Worm (Caenorhabditis elegans): ENCODE results near the gene Y9C2UA.1.

Gene Y9C2UA.1

ce11 chrII:9102623-9103022 is 36.8 kb upstream of the Y9C2UA.1 start:
- TF ChIP-seq tbx-37 (GFP tag; conservative IDR thresholded peaks at IDR 0.05) (0 out of 2 replicates have a peak, but pooled peaks have one; percentile 31), pes-1 (GFP tag; IDR thresholded peaks at IDR 0.05) (peak; percentile 76), scrt-1 (GFP tag; IDR thresholded peaks at IDR 0.05) (peak; percentile 79), sea-1 (GFP tag; conservative IDR thresholded peaks at IDR 0.05) (peak; percentile 66), tbx-11 (GFP tag; IDR thresholded peaks at IDR 0.05) (peak; percentile 71), flt-1 (GFP tag; IDR thresholded peaks at IDR 0.05) (peak; percentile 66)

- TF ChIP-seq tra-4 (tag; optimal IDR thresholded peaks at IDR 0.05): no peak
- TF ChIP-seq ceh-36 (tag; optimal IDR thresholded peaks at IDR 0.05): no peak
- TF ChIP-seq pes-1 (GFP tag; IDR thresholded peaks at IDR 0.05): no peak
- TF ChIP-seq tbx-11 (GFP tag; IDR thresholded peaks at IDR 0.05): no peak
- TF ChIP-seq ceh-13 (GFP tag; optimal IDR thresholded peaks at IDR 0.05): no peak
- TF ChIP-seq ama-1 (optimal IDR thresholded peaks at IDR 0.05): no peak
- no peak for TF ChIP-seq aly-1 (tag; optimal IDR thresholded peaks at IDR 0.05)
- TF ChIP-seq hmbx-1 (tag; optimal IDR thresholded peaks at IDR 0.05): no peak
These were observed 32.2 kb upstream of the Y9C2UA.1 start, which contains the start of gene dyrb-1 for ce11 chrII:9107095-9107769. Gene dyrb-1 (minus strand): TSS chrII:9107145.

DNA sequence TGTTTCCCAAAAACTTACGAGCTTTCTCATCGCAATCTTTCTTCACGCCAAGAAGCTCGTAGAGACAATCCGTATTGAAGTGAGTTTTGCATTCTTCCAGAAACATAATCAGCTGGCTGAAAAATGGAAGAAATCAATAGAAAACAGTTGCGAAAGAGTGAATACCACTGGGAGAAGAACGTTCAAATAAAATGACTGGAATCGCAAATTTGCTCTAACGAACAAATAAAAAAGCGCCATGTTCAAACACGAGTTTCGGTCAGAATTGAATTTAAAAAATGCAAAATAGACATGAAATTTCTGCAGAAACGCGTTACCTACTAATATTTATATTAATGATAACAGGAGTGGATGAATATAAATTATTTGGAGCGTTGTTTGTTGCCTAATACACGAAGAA is 31.0 kb upstream of the Y9C2UA.1 start, which contains the start of gene dnj-23:
Gene dnj-23, minus strand, starts transcription at position 158 of the 400 bp plus-strand sequence.
- TF ChIP-seq hmbx-1 (tag; optimal IDR thresholded peaks at IDR 0.05): no peak
- no peak for TF ChIP-seq hnd-1 (tag; optimal IDR thresholded peaks at IDR 0.05)
- TF ChIP-seq scrt-1 (GFP tag; IDR thresholded peaks at IDR 0.05): no peak
- TF ChIP-seq tra-4 (tag; optimal IDR thresholded peaks at IDR 0.05): no peak
- TF ChIP-seq B0310.2 (tag; optimal IDR thresholded peaks at IDR 0.05): no peak
- no peak for TF ChIP-seq aly-1 (tag; optimal IDR thresholded peaks at IDR 0.05)
- no peak for TF ChIP-seq ets-7 (tag; optimal IDR thresholded peaks at IDR 0.05)

- TF ChIP-seq F13C5.2 (tag; optimal IDR thresholded peaks at IDR 0.05): no peak
These were observed 30.4 kb upstream of the Y9C2UA.1 start, which contains the start of gene T24H10.4 for ce11 chrII:9108905-9109551. Gene T24H10.4 (plus strand): TSS chrII:9109534.

DNA sequence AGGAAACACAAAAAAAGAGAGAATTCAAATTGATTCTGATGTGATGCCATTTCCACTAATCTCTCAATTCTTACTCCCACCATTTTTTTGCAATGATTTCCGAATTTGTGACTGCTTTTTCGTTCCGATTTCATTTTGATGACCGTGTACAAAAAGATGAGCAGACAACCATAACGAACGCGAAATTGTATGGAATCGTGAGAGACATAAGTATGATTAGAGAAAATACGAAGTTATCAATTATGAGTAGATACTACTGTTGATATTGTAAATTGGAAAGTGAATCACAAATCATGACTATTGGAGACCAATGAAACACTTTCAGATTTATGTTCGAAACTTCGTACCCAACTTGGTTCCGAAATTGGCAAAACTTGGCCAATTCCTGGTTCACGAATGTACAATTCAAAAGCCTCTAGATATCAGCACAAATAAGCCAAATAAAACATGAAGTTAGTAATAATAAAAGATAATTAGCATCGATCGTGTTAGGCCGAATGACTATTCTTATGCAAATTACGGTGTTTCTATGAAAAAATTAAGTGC is 27.9 kb upstream of the Y9C2UA.1 start:
- TF ChIP-seq ets-7 (tag; optimal IDR thresholded peaks at IDR 0.05) (no peak), F13C5.2 (tag; optimal IDR thresholded peaks at IDR 0.05) (no peak), ceh-36 (tag; optimal IDR thresholded peaks at IDR 0.05) (no peak), ama-1 (optimal IDR thresholded peaks at IDR 0.05) (no peak), hmg-4 (GFP tag; optimal IDR thresholded peaks at IDR 0.05) (no peak), flt-1 (GFP tag; IDR thresholded peaks at IDR 0.05) (no peak), tbx-37 (GFP tag; conservative IDR thresholded peaks at IDR 0.05) (no peak), pes-1 (GFP tag; IDR thresholded peaks at IDR 0.05) (no peak), B0310.2 (tag; optimal IDR thresholded peaks at IDR 0.05) (no peak)

DNA sequence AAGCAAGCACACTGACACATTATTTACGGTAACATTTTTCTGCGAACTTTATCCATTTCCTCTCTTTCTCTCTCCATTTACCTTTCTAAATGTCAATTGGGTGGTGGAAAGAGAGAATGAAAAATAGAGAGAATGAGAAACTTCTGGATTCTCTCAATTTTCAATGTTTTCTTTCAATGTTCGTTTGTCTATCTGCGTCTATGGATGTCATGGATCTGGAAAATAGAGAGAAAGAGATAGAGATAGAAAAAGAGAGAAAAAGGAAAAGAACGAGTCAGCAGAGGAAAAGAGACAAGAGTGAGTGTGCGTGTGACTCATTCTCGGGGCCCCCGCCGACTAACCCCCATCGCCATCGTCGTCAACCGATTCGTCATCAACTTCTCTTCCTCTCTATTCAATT is 26.6 kb upstream of the Y9C2UA.1 start, which contains the start of gene jun-1:
Gene jun-1, plus strand, starts transcription at position 307 of the 400 bp plus-strand sequence.
- TF ChIP-seq scrt-1 (GFP tag; IDR thresholded peaks at IDR 0.05) (0 out of 2 replicates have a peak, but pooled peaks have one; percentile 6), hmg-4 (GFP tag; optimal IDR thresholded peaks at IDR 0.05) (peak; percentile 26), F13C5.2 (tag; optimal IDR thresholded peaks at IDR 0.05) (no peak)

- TF ChIP-seq flt-1 (GFP tag; IDR thresholded peaks at IDR 0.05) (no peak), hnd-1 (tag; optimal IDR thresholded peaks at IDR 0.05) (no peak), ets-7 (tag; optimal IDR thresholded peaks at IDR 0.05) (no peak), tbx-11 (GFP tag; IDR thresholded peaks at IDR 0.05) (no peak), pes-1 (GFP tag; IDR thresholded peaks at IDR 0.05) (no peak), ama-1 (optimal IDR thresholded peaks at IDR 0.05) (no peak), ceh-36 (tag; optimal IDR thresholded peaks at IDR 0.05) (no peak), ceh-13 (GFP tag; optimal IDR thresholded peaks at IDR 0.05) (no peak), F13C5.2 (tag; optimal IDR thresholded peaks at IDR 0.05) (no peak), sea-1 (GFP tag; conservative IDR thresholded peaks at IDR 0.05) (no peak), tra-4 (tag; optimal IDR thresholded peaks at IDR 0.05) (no peak)
These were observed 25.7 kb upstream of the Y9C2UA.1 start for ce11 chrII:9113759-9114158.

ce11 chrII:9114972-9115371 is 24.5 kb upstream of the Y9C2UA.1 start:
- no peak for TF ChIP-seq hmbx-1 (tag; optimal IDR thresholded peaks at IDR 0.05)
- TF ChIP-seq F13C5.2 (tag; optimal IDR thresholded peaks at IDR 0.05): no peak
- no peak for TF ChIP-seq aly-1 (tag; optimal IDR thresholded peaks at IDR 0.05)
- TF ChIP-seq tbx-11 (GFP tag; IDR thresholded peaks at IDR 0.05): no peak

ce11 chrII:9115644-9116043 is 23.8 kb upstream of the Y9C2UA.1 start:
- TF ChIP-seq ets-7 (tag; optimal IDR thresholded peaks at IDR 0.05): no peak
- no peak for TF ChIP-seq flt-1 (GFP tag; IDR thresholded peaks at IDR 0.05)
- TF ChIP-seq tra-4 (tag; optimal IDR thresholded peaks at IDR 0.05): no peak
- no peak for TF ChIP-seq ceh-13 (GFP tag; optimal IDR thresholded peaks at IDR 0.05)
- TF ChIP-seq aly-1 (tag; optimal IDR thresholded peaks at IDR 0.05): no peak
- no peak for TF ChIP-seq F13C5.2 (tag; optimal IDR thresholded peaks at IDR 0.05)
- no peak for TF ChIP-seq scrt-1 (GFP tag; IDR thresholded peaks at IDR 0.05)
- no peak for TF ChIP-seq tbx-37 (GFP tag; conservative IDR thresholded peaks at IDR 0.05)
- TF ChIP-seq hmg-4 (GFP tag; optimal IDR thresholded peaks at IDR 0.05): no peak
- TF ChIP-seq ama-1 (optimal IDR thresholded peaks at IDR 0.05): no peak
- TF ChIP-seq sea-1 (GFP tag; conservative IDR thresholded peaks at IDR 0.05): no peak
- TF ChIP-seq hmbx-1 (tag; optimal IDR thresholded peaks at IDR 0.05): no peak
- no peak for TF ChIP-seq ceh-36 (tag; optimal IDR thresholded peaks at IDR 0.05)
- no peak for TF ChIP-seq pes-1 (GFP tag; IDR thresholded peaks at IDR 0.05)
- TF ChIP-seq B0310.2 (tag; optimal IDR thresholded peaks at IDR 0.05): no peak
- no peak for TF ChIP-seq hnd-1 (tag; optimal IDR thresholded peaks at IDR 0.05)
- no peak for TF ChIP-seq tbx-11 (GFP tag; IDR thresholded peaks at IDR 0.05)

All from whole organism, early embryonic.